Worm (Caenorhabditis elegans): ENCODE data around the gene crh-1.

DNA sequence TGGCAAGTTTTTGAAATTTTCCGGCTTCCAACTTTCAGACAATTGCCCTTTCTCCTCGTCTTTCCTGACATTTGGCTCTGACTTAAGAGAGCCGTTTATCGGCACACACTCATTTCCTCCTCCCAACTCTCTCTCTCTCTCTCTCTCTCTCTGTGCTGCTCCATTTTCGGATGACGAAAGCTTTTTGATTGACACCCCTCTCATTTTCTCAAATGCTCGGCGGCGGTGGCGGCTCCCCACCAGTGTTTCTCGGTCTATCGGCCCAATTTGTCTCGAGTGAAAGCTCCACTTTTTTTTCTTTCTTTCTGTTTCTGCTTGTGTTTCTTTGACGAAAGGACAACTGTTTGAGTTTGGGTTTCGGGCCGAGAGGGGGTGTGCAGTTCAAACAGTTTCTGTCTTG, 2.2 kb downstream of the crh-1 start:
- no peak for TF ChIP-seq him-1 (tag; optimal IDR thresholded peaks at IDR 0.05)
- no peak for TF ChIP-seq W03F9.2 (tag; optimal IDR thresholded peaks at IDR 0.05)

Measured in whole organism, L4/young adult.